Worm (Caenorhabditis elegans) whole organism, late embryonic: Measurements from ENCODE around the gene Y32B12A.5.

Source experiments
- nfya-1 ChIP-seq: sonication (generic microtip); optimal IDR thresholded peaks from 2 replicates; lab custom pipeline; 2017; ENCODE audit warnings: missing genetic modification characterization, mild to moderate bottlenecking, missing compliant biosample characterization, antibody characterized with exemption, moderate library complexity
- ttx-3 ChIP-seq: sonication (generic microtip); optimal IDR thresholded peaks from 2 replicates; lab custom pipeline; 2016; ENCODE audit warnings: missing genetic modification reagents, missing genetic modification characterization, missing compliant biosample characterization

ce11 chrV:16508667-16509066, 21.3 kb upstream of the Y32B12A.5 start, which contains the start of gene srr-3:
- TF ChIP-seq ttx-3 (tag; lab: Kevin White, UChicago) (no peak), nfya-1 (no peak)
